Fruit fly (Drosophila melanogaster) whole organism: ENCODE data around the gene GstZ1.

Source experiments
- CG8478 ChIP-seq: fragments of >200 bp; optimal IDR thresholded peaks from 2 replicates; lab custom pipeline; 2018; ENCODE audit warnings: inconsistent platforms
- pan ChIP-seq: fragments of >200 bp; optimal IDR thresholded peaks from 2 replicates; lab custom pipeline; 2017
- psq ChIP-seq: fragments of >200 bp; optimal IDR thresholded peaks from 2 replicates; lab custom pipeline; 2017
- usp ChIP-seq: fragments of >200 bp; optimal IDR thresholded peaks from 2 replicates; lab custom pipeline; 2017; ENCODE audit warnings: missing biosample characterization, missing genetic modification characterization, mixed read lengths

DNA sequence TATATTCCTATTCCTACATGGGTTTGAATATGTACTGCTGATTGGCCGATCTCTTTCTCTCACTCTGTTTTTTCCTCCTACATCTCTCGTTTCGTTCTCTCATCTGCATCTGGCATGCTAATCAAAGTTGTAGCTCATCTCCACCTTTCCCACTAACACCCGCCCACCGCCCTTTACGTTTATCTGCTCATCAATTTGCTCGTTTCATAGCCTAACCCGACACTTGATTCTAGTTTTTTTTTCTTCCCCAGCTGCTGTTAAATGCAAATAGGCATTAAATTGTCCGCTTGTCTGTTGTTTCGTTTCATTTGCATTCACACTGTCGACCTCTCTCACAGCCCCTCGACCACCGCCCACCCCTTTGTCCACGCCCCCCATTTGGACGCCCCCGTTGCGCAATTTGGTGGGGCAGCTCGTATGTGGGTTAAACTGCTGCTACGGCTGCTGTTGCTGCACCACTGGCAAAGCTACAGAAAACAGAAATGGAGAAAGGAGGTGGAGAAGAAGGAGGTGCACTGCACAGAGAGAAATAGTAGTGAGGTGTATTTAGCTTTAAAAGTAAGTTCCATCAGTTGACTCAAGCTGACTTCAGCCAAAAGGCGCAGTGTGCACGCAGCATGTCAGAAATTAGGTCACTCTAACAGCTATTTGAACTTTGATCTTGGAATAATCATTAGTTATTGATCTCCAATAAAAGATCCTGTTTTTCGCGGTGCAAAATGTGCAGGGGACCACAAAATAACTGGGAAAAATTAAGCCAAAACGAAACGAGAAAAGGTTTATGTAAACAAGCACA, 35.7 kb downstream of the GstZ1 start:
- no peak for TF ChIP-seq CG8478
- no peak for TF ChIP-seq pan (lab: Kevin White, UChicago)
- TF ChIP-seq usp (GFP tag; lab: Kevin White, UChicago) = no peak
- no peak for TF ChIP-seq psq
